Worm (Caenorhabditis elegans) whole organism, late embryonic: Measurements from ENCODE around the gene B0218.5.

ENCODE experiments used
- C08G9.2 ChIP-seq: sonication (generic microtip); optimal IDR thresholded peaks from 2 replicates; lab custom pipeline; 2016; ENCODE audit warnings: mild to moderate bottlenecking, missing genetic modification characterization, moderate library complexity, missing compliant biosample characterization
- C38D4.7 ChIP-seq: fragments of 200-800 bp; sonication (Bioruptor generic); optimal IDR thresholded peaks from 2 replicates; lab custom pipeline; 2018; ENCODE audit warnings: mild to moderate bottlenecking, missing genetic modification characterization, moderate library complexity, missing compliant biosample characterization
- K02D7.2 ChIP-seq: sonication (generic microtip); optimal IDR thresholded peaks from 2 replicates; lab custom pipeline; 2017; ENCODE audit warnings: mild to moderate bottlenecking, missing genetic modification characterization, missing compliant biosample characterization
- K09A11.1 ChIP-seq: sonication (generic microtip); optimal IDR thresholded peaks from 2 replicates; lab custom pipeline; 2017; ENCODE audit warnings: antibody characterized with exemption, mild to moderate bottlenecking, missing genetic modification characterization, missing compliant biosample characterization; ENCODE audit not compliant: insufficient read depth
- ahr-1 ChIP-seq: sonication (generic microtip); optimal IDR thresholded peaks from 2 replicates; lab custom pipeline; 2016; ENCODE audit warnings: missing genetic modification characterization, missing compliant biosample characterization
- ama-1 ChIP-seq: fragments of 150-350 bp; optimal IDR thresholded peaks from 2 replicates; lab custom pipeline; 2014
- ceh-18 ChIP-seq: sonication (generic microtip); optimal IDR thresholded peaks from 2 replicates; lab custom pipeline; 2016; ENCODE audit warnings: missing genetic modification characterization, missing compliant biosample characterization
- ceh-19 ChIP-seq: fragments of 200-800 bp; sonication (Bioruptor generic); optimal IDR thresholded peaks from 2 replicates; lab custom pipeline; 2018; ENCODE audit warnings: mild to moderate bottlenecking, missing genetic modification characterization, missing compliant biosample characterization
- ceh-2 ChIP-seq: sonication (generic microtip); optimal IDR thresholded peaks from 2 replicates; lab custom pipeline; 2016; ENCODE audit warnings: missing genotype, missing genetic modification characterization, missing compliant biosample characterization
- ceh-24 ChIP-seq: sonication (generic microtip); optimal IDR thresholded peaks from 2 replicates; lab custom pipeline; 2016; ENCODE audit warnings: mild to moderate bottlenecking, missing genetic modification characterization, missing compliant biosample characterization
- ceh-31 ChIP-seq: sonication (generic microtip); optimal IDR thresholded peaks from 2 replicates; lab custom pipeline; 2016; ENCODE audit warnings: missing genetic modification characterization, missing compliant biosample characterization
- ceh-45 ChIP-seq: fragments of 200-800 bp; sonication (Bioruptor generic); IDR thresholded peaks from 2 replicates; pipeline ENCODE4 v1.3.6; 2022; ENCODE audit warnings: missing genetic modification reagents, missing genetic modification characterization, missing compliant biosample characterization
- ceh-9 ChIP-seq: sonication (generic microtip); optimal IDR thresholded peaks from 2 replicates; lab custom pipeline; 2016; ENCODE audit warnings: mild to moderate bottlenecking, missing genetic modification characterization, inconsistent platforms, missing compliant biosample characterization
- che-1 ChIP-seq: sonication (generic microtip); optimal IDR thresholded peaks from 2 replicates; lab custom pipeline; 2016; ENCODE audit warnings: mild to moderate bottlenecking, missing genetic modification characterization, missing compliant biosample characterization
- elt-2 ChIP-seq: sonication (generic microtip); optimal IDR thresholded peaks from 2 replicates; lab custom pipeline; 2016; ENCODE audit warnings: missing genetic modification reagents, missing genetic modification characterization, missing compliant biosample characterization
- elt-4 ChIP-seq: sonication (generic microtip); optimal IDR thresholded peaks from 2 replicates; lab custom pipeline; 2016; ENCODE audit warnings: missing genetic modification characterization, missing compliant biosample characterization
- ets-4 ChIP-seq: sonication (generic microtip); optimal IDR thresholded peaks from 2 replicates; lab custom pipeline; 2016; ENCODE audit warnings: missing genetic modification characterization, missing compliant biosample characterization
- eyg-1 ChIP-seq: sonication (generic microtip); optimal IDR thresholded peaks from 2 replicates; lab custom pipeline; 2016; ENCODE audit warnings: missing genotype, missing genetic modification characterization, missing compliant biosample characterization
- hlh-13 ChIP-seq: fragments of 200-800 bp; sonication (Bioruptor generic); optimal IDR thresholded peaks from 2 replicates; lab custom pipeline; 2018; ENCODE audit warnings: mild to moderate bottlenecking, missing genetic modification characterization, missing compliant biosample characterization
- hlh-8 ChIP-seq: sonication (generic microtip); optimal IDR thresholded peaks from 2 replicates; lab custom pipeline; 2016; ENCODE audit warnings: missing genotype, missing genetic modification characterization, missing compliant biosample characterization
- lim-6 ChIP-seq: sonication (generic microtip); optimal IDR thresholded peaks from 2 replicates; lab custom pipeline; 2016; ENCODE audit warnings: missing genetic modification characterization, missing compliant biosample characterization
- madf-2 ChIP-seq: sonication (generic microtip); optimal IDR thresholded peaks from 2 replicates; lab custom pipeline; 2017; ENCODE audit warnings: missing genetic modification characterization, missing compliant biosample characterization
- nfya-1 ChIP-seq: sonication (generic microtip); optimal IDR thresholded peaks from 2 replicates; lab custom pipeline; 2017; ENCODE audit warnings: missing genetic modification characterization, mild to moderate bottlenecking, missing compliant biosample characterization, antibody characterized with exemption, moderate library complexity
- npax-4 ChIP-seq: sonication (generic microtip); optimal IDR thresholded peaks from 2 replicates; lab custom pipeline; 2016; ENCODE audit warnings: missing genetic modification characterization, missing compliant biosample characterization
- pag-3 ChIP-seq: sonication (generic microtip); optimal IDR thresholded peaks from 2 replicates; lab custom pipeline; 2016; ENCODE audit warnings: missing compliant biosample characterization, missing genetic modification characterization, borderline replicate concordance
- pat-9 ChIP-seq: fragments of 200-800 bp; sonication (Bioruptor generic); optimal IDR thresholded peaks from 2 replicates; lab custom pipeline; 2018; ENCODE audit warnings: mild to moderate bottlenecking, missing genetic modification characterization, moderate library complexity, missing compliant biosample characterization
- pax-1 ChIP-seq: fragments of 150-350 bp; optimal IDR thresholded peaks from 2 replicates; lab custom pipeline; 2014; ENCODE audit warnings: missing biosample characterization, missing genetic modification characterization
- pha-2 ChIP-seq: sonication (generic microtip); optimal IDR thresholded peaks from 2 replicates; lab custom pipeline; 2017; ENCODE audit warnings: mild to moderate bottlenecking, missing genetic modification characterization, missing compliant biosample characterization
- sox-2 ChIP-seq: fragments of 200-800 bp; sonication (Bioruptor generic); IDR thresholded peaks from 2 replicates; pipeline ENCODE4 v1.3.6; 2022; ENCODE audit warnings: missing genetic modification reagents, missing genetic modification characterization, missing compliant biosample characterization
- syd-9 ChIP-seq: sonication (generic microtip); optimal IDR thresholded peaks from 2 replicates; lab custom pipeline; 2016; ENCODE audit warnings: mild to moderate bottlenecking, missing genetic modification characterization, moderate library complexity, missing compliant biosample characterization
- tbx-2 ChIP-seq: sonication (generic microtip); optimal IDR thresholded peaks from 2 replicates; lab custom pipeline; 2016; ENCODE audit warnings: missing genetic modification characterization, missing compliant biosample characterization
- tbx-7 ChIP-seq: sonication (generic microtip); optimal IDR thresholded peaks from 2 replicates; lab custom pipeline; 2016; ENCODE audit warnings: missing genotype, missing genetic modification characterization, missing compliant biosample characterization
- ttx-3 ChIP-seq: sonication (generic microtip); optimal IDR thresholded peaks from 2 replicates; lab custom pipeline; 2016; ENCODE audit warnings: missing genetic modification reagents, missing genetic modification characterization, missing compliant biosample characterization
- unc-55 ChIP-seq: sonication (generic microtip); optimal IDR thresholded peaks from 2 replicates; lab custom pipeline; 2017; ENCODE audit warnings: missing biosample characterization, missing genetic modification reagents, missing genetic modification characterization
- unc-86 ChIP-seq: sonication (generic microtip); optimal IDR thresholded peaks from 2 replicates; lab custom pipeline; 2016; ENCODE audit warnings: missing genetic modification characterization, missing compliant biosample characterization
- zip-5 ChIP-seq: sonication (generic microtip); optimal IDR thresholded peaks from 2 replicates; lab custom pipeline; 2016; ENCODE audit warnings: missing genetic modification characterization, missing compliant biosample characterization

B0218.5 gene

DNA sequence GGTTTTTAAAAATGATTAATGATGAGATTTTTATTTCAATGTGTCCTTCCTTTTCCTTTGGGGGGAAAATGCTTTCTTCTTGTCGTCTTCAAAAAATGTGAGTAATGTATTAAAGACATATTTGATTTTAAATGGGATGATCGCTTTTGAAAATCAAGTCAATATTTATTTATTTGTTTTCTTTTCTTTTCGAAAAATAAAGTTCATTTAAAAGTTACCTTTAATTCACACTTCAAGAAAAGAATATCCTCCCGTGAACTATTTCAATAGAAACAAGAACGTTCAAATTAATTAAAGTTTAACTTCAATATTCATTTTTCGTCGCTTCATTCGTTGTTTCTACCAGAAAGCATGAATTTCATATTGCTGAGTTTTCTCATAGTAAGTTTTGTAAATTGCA lies 41.6 kb downstream of the B0218.5 start, which contains the start of gene irld-8:
Gene irld-8, plus strand, starts transcription at position 301 of the 400 bp plus-strand sequence.
- TF ChIP-seq K02D7.2 (tag; lab: Kevin White, UChicago) (no peak), hlh-8 (tag; lab: Kevin White, UChicago) (no peak), ceh-24 (no peak), ceh-45 (GFP tag; lab: Robert Waterston, UW) (no peak), madf-2 (no peak), pat-9 (no peak), ets-4 (tag; lab: Kevin White, UChicago) (no peak), eyg-1 (tag; lab: Kevin White, UChicago) (no peak), pha-2 (tag; lab: Kevin White, UChicago) (no peak), ceh-2 (no peak), pag-3 (tag; lab: Kevin White, UChicago) (no peak), ceh-18 (tag; lab: Kevin White, UChicago) (no peak), unc-86 (tag; lab: Kevin White, UChicago) (no peak), C08G9.2 (tag; lab: Kevin White, UChicago) (no peak), tbx-7 (tag; lab: Kevin White, UChicago) (no peak), ttx-3 (no peak)

DNA sequence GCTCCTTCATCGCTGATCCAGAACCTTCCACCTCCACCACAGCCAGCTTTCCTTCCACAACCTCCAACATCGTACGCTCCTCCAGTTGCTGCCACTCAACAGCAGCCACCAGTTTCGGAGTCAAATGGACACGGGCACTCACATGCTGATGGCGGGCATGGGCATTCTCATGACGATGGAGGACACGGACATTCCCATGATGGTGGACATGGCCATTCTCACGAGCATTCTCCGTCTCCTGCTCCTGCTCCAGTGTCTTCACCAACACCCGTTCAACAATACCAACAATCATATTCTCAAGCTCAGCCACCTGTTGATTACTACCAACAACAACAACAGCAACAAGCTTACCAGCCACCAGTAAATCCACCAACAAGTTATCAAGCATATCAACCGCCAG lies 42.5 kb downstream of the B0218.5 start:
- no peak for TF ChIP-seq sox-2 (GFP tag; lab: Robert Waterston, UW)
- no peak for TF ChIP-seq zip-5 (tag; lab: Kevin White, UChicago)
- no peak for TF ChIP-seq elt-4 (tag; lab: Kevin White, UChicago)
- no peak for TF ChIP-seq ceh-18 (tag; lab: Kevin White, UChicago)
- no peak for TF ChIP-seq C38D4.7 (GFP tag; lab: Kevin White, UChicago)
- no peak for TF ChIP-seq pha-2 (tag; lab: Kevin White, UChicago)
- TF ChIP-seq che-1 (tag; lab: Kevin White, UChicago) = no peak
- TF ChIP-seq K02D7.2 (tag; lab: Kevin White, UChicago) = no peak
- no peak for TF ChIP-seq ahr-1 (tag; lab: Kevin White, UChicago)
- no peak for TF ChIP-seq pax-1 (tag; lab: Kevin White, UChicago)
- no peak for TF ChIP-seq ceh-19
- TF ChIP-seq nfya-1 = no peak
- TF ChIP-seq npax-4 (tag; lab: Kevin White, UChicago) = no peak
- TF ChIP-seq K09A11.1 (tag; lab: Kevin White, UChicago) = no peak
- TF ChIP-seq ceh-31 (tag; lab: Kevin White, UChicago) = no peak
- no peak for TF ChIP-seq hlh-13
- no peak for TF ChIP-seq unc-86 (tag; lab: Kevin White, UChicago)
- TF ChIP-seq lim-6 = no peak
- no peak for TF ChIP-seq ama-1
- no peak for TF ChIP-seq unc-55 (GFP tag; lab: Kevin White, UChicago)

DNA sequence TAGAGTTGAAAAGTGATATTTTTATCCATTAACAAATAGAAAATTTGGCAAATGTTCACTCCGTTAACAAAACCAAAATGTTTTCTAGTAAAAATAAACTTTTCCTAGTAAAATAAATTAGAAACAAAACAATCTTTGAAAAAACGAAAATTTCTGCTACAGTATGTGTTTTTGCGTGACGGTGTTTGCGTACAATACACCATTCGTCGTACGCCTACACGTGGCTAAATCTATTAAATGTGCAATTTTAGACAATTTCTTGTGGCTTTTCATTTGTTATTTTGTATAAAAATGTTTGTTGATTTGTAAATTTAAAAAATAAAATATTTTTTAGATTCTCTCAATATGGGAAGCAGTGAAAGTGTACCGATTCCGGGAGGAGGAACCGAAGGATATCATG lies 43.9 kb downstream of the B0218.5 start, which contains the start of gene Y42H9AR.1:
Gene Y42H9AR.1, plus strand, starts transcription at position 233 of the 400 bp plus-strand sequence.
- no peak for TF ChIP-seq C08G9.2 (tag; lab: Kevin White, UChicago)
- no peak for TF ChIP-seq ceh-9 (tag; lab: Kevin White, UChicago)
- no peak for TF ChIP-seq ama-1
- no peak for TF ChIP-seq elt-2 (tag; lab: Kevin White, UChicago)
- TF ChIP-seq hlh-8 (tag; lab: Kevin White, UChicago) = no peak
- no peak for TF ChIP-seq tbx-2
- TF ChIP-seq syd-9 = no peak
- TF ChIP-seq che-1 (tag; lab: Kevin White, UChicago) = no peak

DNA sequence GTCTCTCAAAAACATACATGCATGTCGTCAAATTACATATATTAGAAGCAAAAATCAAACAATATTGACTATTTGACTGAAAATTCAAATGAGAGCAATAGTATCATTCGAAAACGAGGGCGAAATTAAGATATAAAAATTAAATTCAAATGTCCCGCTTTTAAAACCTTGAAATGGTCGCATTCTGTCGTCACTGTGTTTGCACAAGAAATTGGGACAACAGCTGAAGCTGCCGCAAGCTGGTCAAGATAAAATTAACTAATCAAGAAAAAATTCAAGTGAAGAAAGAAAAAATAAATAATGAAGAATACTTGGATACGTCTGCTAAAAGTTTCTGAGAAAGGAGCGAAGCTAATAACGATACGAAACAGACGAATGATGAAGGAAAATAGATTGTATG lies 44.4 kb downstream of the B0218.5 start:
- no peak for TF ChIP-seq pat-9
- TF ChIP-seq ceh-31 (tag; lab: Kevin White, UChicago) = no peak
